Fruit fly (Drosophila melanogaster) whole organism, embryonic: Measurements from ENCODE around the gene MtnF.

ENCODE experiments used
- Atf6 ChIP-seq: fragments of 200-800 bp; sonication (Bioruptor generic); IDR thresholded peaks from 2 replicates; pipeline ENCODE4 v1.3.6; 2022; ENCODE audit warnings: missing biosample characterization, missing genetic modification characterization
- B-H1 ChIP-seq: fragments of 200-800 bp; sonication (Bioruptor generic); IDR thresholded peaks from 3 replicates; pipeline ENCODE4 v1.3.6; 2022; ENCODE audit warnings: missing biosample characterization, missing genetic modification characterization
- Bdp1 ChIP-seq: fragments of 200-800 bp; sonication (Bioruptor generic); optimal IDR thresholded peaks from 3 replicates; lab custom pipeline; 2016; ENCODE audit warnings: missing biosample characterization, missing genetic modification characterization
- Bgb ChIP-seq: fragments of 200-800 bp; sonication (Bioruptor generic); IDR thresholded peaks from 2 replicates; pipeline ENCODE4 v1.3.6; 2022; ENCODE audit warnings: missing biosample characterization, missing genetic modification characterization; ENCODE audit not compliant: partially characterized antibody
- CG10209 ChIP-seq: fragments of 200-800 bp; sonication (Bioruptor generic); optimal IDR thresholded peaks from 3 replicates; lab custom pipeline; 2017; ENCODE audit warnings: missing biosample characterization, mild to moderate bottlenecking, missing genetic modification characterization, missing genetic modification reagents
- CG10654 ChIP-seq: fragments of 200-800 bp; sonication (Bioruptor generic); optimal IDR thresholded peaks from 2 replicates; lab custom pipeline; 2016; ENCODE audit warnings: missing biosample characterization, missing genetic modification characterization
- CG10959 ChIP-seq: fragments of 200-800 bp; sonication (Bioruptor generic); IDR thresholded peaks from 2 replicates; pipeline ENCODE4 v1.3.6; 2022; ENCODE audit warnings: missing biosample characterization, missing genetic modification characterization
- CG12299 ChIP-seq: fragments of 200-800 bp; sonication (Bioruptor generic); optimal IDR thresholded peaks from 2 replicates; lab custom pipeline; 2018; ENCODE audit warnings: missing biosample characterization, mild to moderate bottlenecking, missing genetic modification characterization
- CG14965 ChIP-seq: fragments of 200-800 bp; sonication (Bioruptor generic); optimal IDR thresholded peaks from 2 replicates; lab custom pipeline; 2016; ENCODE audit warnings: missing biosample characterization, missing genetic modification characterization, borderline replicate concordance
- CG15073 ChIP-seq: fragments of 200-800 bp; sonication (Bioruptor generic); optimal IDR thresholded peaks from 2 replicates; lab custom pipeline; 2016; ENCODE audit warnings: missing biosample characterization, missing genetic modification characterization
- CG1529 ChIP-seq: fragments of 200-800 bp; sonication (Bioruptor generic); optimal IDR thresholded peaks from 3 replicates; lab custom pipeline; 2018; ENCODE audit warnings: missing biosample characterization, missing genetic modification characterization
- CG16815 ChIP-seq: fragments of 200-800 bp; sonication (Bioruptor generic); optimal IDR thresholded peaks from 3 replicates; lab custom pipeline; 2017; ENCODE audit warnings: missing biosample characterization, mild to moderate bottlenecking, missing genetic modification characterization
- CG17359 ChIP-seq: fragments of 200-800 bp; sonication (Bioruptor generic); optimal IDR thresholded peaks from 3 replicates; lab custom pipeline; 2018; ENCODE audit warnings: missing biosample characterization, mild to moderate bottlenecking, missing genetic modification characterization, moderate library complexity
- CG18619 ChIP-seq: fragments of 200-800 bp; sonication (Bioruptor generic); optimal IDR thresholded peaks from 3 replicates; lab custom pipeline; 2017; ENCODE audit warnings: missing biosample characterization, mild to moderate bottlenecking, missing genetic modification characterization
- CG2120 ChIP-seq: fragments of 200-800 bp; sonication (Bioruptor generic); optimal IDR thresholded peaks from 3 replicates; lab custom pipeline; 2016; ENCODE audit warnings: missing biosample characterization, missing genetic modification characterization
- CG34422 ChIP-seq: fragments of 200-800 bp; sonication (Bioruptor generic); IDR thresholded peaks from 3 replicates; pipeline ENCODE4 v1.3.6; 2022; ENCODE audit warnings: missing biosample characterization, missing genetic modification characterization
- CG42726 ChIP-seq: fragments of 200-800 bp; sonication (Bioruptor generic); IDR thresholded peaks from 2 replicates; pipeline ENCODE4 v1.3.6; 2022; ENCODE audit warnings: missing biosample characterization, missing genetic modification characterization; ENCODE audit not compliant: partially characterized antibody
- CG4707 ChIP-seq: fragments of 200-800 bp; sonication (Bioruptor generic); optimal IDR thresholded peaks from 2 replicates; lab custom pipeline; 2018; ENCODE audit warnings: missing biosample characterization, mild to moderate bottlenecking, missing genetic modification characterization, moderate library complexity
- CG5180 ChIP-seq: fragments of 200-800 bp; sonication (Bioruptor generic); optimal IDR thresholded peaks from 3 replicates; lab custom pipeline; 2017; ENCODE audit warnings: missing biosample characterization, missing genetic modification characterization, mild to moderate bottlenecking, moderate library complexity, missing genetic modification reagents
- CG7357 ChIP-seq: fragments of 200-800 bp; sonication (Bioruptor generic); IDR thresholded peaks from 3 replicates; pipeline ENCODE4 v1.3.6; 2022; ENCODE audit warnings: missing biosample characterization, missing genetic modification characterization
- CG9797 ChIP-seq: fragments of 200-800 bp; sonication (Bioruptor generic); optimal IDR thresholded peaks from 3 replicates; lab custom pipeline; 2018; ENCODE audit warnings: missing biosample characterization, mild to moderate bottlenecking, missing genetic modification characterization
- CG9817 ChIP-seq: fragments of 200-800 bp; sonication (Bioruptor generic); optimal IDR thresholded peaks from 2 replicates; lab custom pipeline; 2018; ENCODE audit warnings: missing biosample characterization, mild to moderate bottlenecking, missing genetic modification characterization, moderate library complexity
- CoRest ChIP-seq: fragments of 200-800 bp; sonication (Bioruptor generic); optimal IDR thresholded peaks from 3 replicates; lab custom pipeline; 2018; ENCODE audit warnings: missing biosample characterization, mild to moderate bottlenecking, missing genetic modification characterization, moderate library complexity
- Dek ChIP-seq: fragments of 200-800 bp; sonication (Bioruptor generic); optimal IDR thresholded peaks from 3 replicates; lab custom pipeline; 2019; ENCODE audit warnings: missing biosample characterization, mild to moderate bottlenecking, missing genetic modification characterization, moderate library complexity
- HLHmδ ChIP-seq: fragments of 200-800 bp; sonication (Bioruptor generic); optimal IDR thresholded peaks from 2 replicates; lab custom pipeline; 2018; ENCODE audit warnings: missing biosample characterization, mild to moderate bottlenecking, missing genetic modification characterization, moderate library complexity
- Hey ChIP-seq: fragments of 200-800 bp; sonication (Bioruptor generic); optimal IDR thresholded peaks from 3 replicates; lab custom pipeline; 2018; ENCODE audit warnings: missing biosample characterization, mild to moderate bottlenecking, missing genetic modification characterization
- Hr51 ChIP-seq, 2 experiments: fragments of 200-800 bp; sonication (Bioruptor generic); optimal IDR thresholded peaks; 2 replicates in 1 of 2; 3 replicates in 1 of 2; lab custom pipeline; 2016 to 2018; ENCODE audit warnings: missing biosample characterization in 2 of 2, missing genetic modification characterization in 2 of 2, mild to moderate bottlenecking in 1 of 2, moderate library complexity in 1 of 2
- Jarid2 ChIP-seq: fragments of 200-800 bp; sonication (Bioruptor generic); optimal IDR thresholded peaks from 3 replicates; lab custom pipeline; 2017; ENCODE audit warnings: mild to moderate bottlenecking, missing biosample characterization, missing genetic modification reagents, missing genetic modification characterization
- Kr ChIP-seq: fragments of 200-800 bp; sonication (Bioruptor generic); optimal IDR thresholded peaks from 2 replicates; lab custom pipeline; 2017; ENCODE audit warnings: missing biosample characterization, mild to moderate bottlenecking, missing genetic modification characterization
- Max ChIP-seq: fragments of 200-800 bp; sonication (Bioruptor generic); optimal IDR thresholded peaks from 2 replicates; lab custom pipeline; 2016; ENCODE audit warnings: missing biosample characterization, mild to moderate bottlenecking, missing genetic modification characterization
- Meics ChIP-seq: fragments of 200-800 bp; sonication (Bioruptor generic); optimal IDR thresholded peaks from 2 replicates; lab custom pipeline; 2017; ENCODE audit warnings: missing biosample characterization, mild to moderate bottlenecking, missing genetic modification characterization
- Mes4 ChIP-seq: fragments of 200-800 bp; sonication (Bioruptor generic); optimal IDR thresholded peaks from 2 replicates; lab custom pipeline; 2016; ENCODE audit warnings: missing biosample characterization, missing genetic modification characterization
- Mrtf ChIP-seq: fragments of 200-800 bp; sonication (Bioruptor generic); IDR thresholded peaks from 3 replicates; pipeline ENCODE4 v1.3.6; 2022; ENCODE audit warnings: missing biosample characterization, missing genetic modification characterization
- Nf-YC ChIP-seq: fragments of 200-800 bp; optimal IDR thresholded peaks from 3 replicates; lab custom pipeline; 2019; ENCODE audit warnings: missing biosample characterization, mild to moderate bottlenecking, missing genetic modification characterization, moderate library complexity
- Pdp1 ChIP-seq, 2 experiments: fragments of 200-800 bp; sonication (Bioruptor generic); optimal IDR thresholded peaks; 3 replicates each; lab custom pipeline; 2016; ENCODE audit warnings: missing biosample characterization in 2 of 2, missing genetic modification characterization in 2 of 2, mild to moderate bottlenecking in 1 of 2, moderate library complexity in 1 of 2
- Six4 ChIP-seq: fragments of 200-800 bp; sonication (Bioruptor generic); optimal IDR thresholded peaks from 2 replicates; lab custom pipeline; 2016; ENCODE audit warnings: missing biosample characterization, missing genetic modification characterization
- aop ChIP-seq: fragments of 200-800 bp; sonication (Bioruptor generic); IDR thresholded peaks from 2 replicates; pipeline ENCODE4 v1.3.6; 2022; ENCODE audit warnings: missing biosample characterization, missing genetic modification characterization
- ash1 ChIP-seq: fragments of 200-800 bp; sonication (Bioruptor generic); optimal IDR thresholded peaks from 2 replicates; lab custom pipeline; 2018; ENCODE audit warnings: missing biosample characterization, mild to moderate bottlenecking, missing genetic modification characterization
- emc ChIP-seq: fragments of 200-800 bp; sonication (Bioruptor generic); optimal IDR thresholded peaks from 2 replicates; lab custom pipeline; 2016; ENCODE audit warnings: missing biosample characterization, missing genetic modification characterization
- fru ChIP-seq: fragments of >200 bp; optimal IDR thresholded peaks from 2 replicates; lab custom pipeline; 2017
- gcm ChIP-seq: fragments of 200-800 bp; sonication (Bioruptor generic); optimal IDR thresholded peaks from 2 replicates; lab custom pipeline; 2019; ENCODE audit warnings: missing biosample characterization, mild to moderate bottlenecking, missing genetic modification characterization, moderate library complexity
- h ChIP-seq: fragments of >200 bp; optimal IDR thresholded peaks from 2 replicates; lab custom pipeline; 2017
- her ChIP-seq: fragments of 200-800 bp; sonication (Bioruptor generic); optimal IDR thresholded peaks from 2 replicates; lab custom pipeline; 2016; ENCODE audit warnings: missing biosample characterization, missing genetic modification characterization
- ind ChIP-seq: fragments of 200-800 bp; sonication (Bioruptor generic); optimal IDR thresholded peaks from 3 replicates; lab custom pipeline; 2016; ENCODE audit warnings: missing biosample characterization, missing genetic modification characterization
- ken ChIP-seq: fragments of 200-800 bp; sonication (Bioruptor generic); IDR thresholded peaks from 3 replicates; pipeline ENCODE4 v1.3.6; 2022; ENCODE audit warnings: missing biosample characterization, missing genetic modification characterization
- p53 ChIP-seq: fragments of 200-800 bp; sonication (Bioruptor generic); optimal IDR thresholded peaks from 2 replicates; lab custom pipeline; 2016; ENCODE audit warnings: missing biosample characterization, missing genetic modification characterization
- pum ChIP-seq: fragments of 200-800 bp; sonication (Bioruptor generic); optimal IDR thresholded peaks from 2 replicates; lab custom pipeline; 2016; ENCODE audit warnings: missing biosample characterization, missing genetic modification characterization
- sens-2 ChIP-seq: fragments of 200-800 bp; sonication (Bioruptor generic); IDR thresholded peaks from 2 replicates; pipeline ENCODE4 v1.3.6; 2022; ENCODE audit warnings: missing biosample characterization, missing genetic modification characterization
- sima ChIP-seq: fragments of 200-800 bp; sonication (Bioruptor generic); optimal IDR thresholded peaks from 2 replicates; lab custom pipeline; 2016; ENCODE audit warnings: missing biosample characterization, missing genetic modification characterization
- slp2 ChIP-seq: fragments of 200-800 bp; sonication (Bioruptor generic); optimal IDR thresholded peaks from 2 replicates; lab custom pipeline; 2016; ENCODE audit warnings: missing biosample characterization, missing genetic modification characterization
- unc-4 ChIP-seq: fragments of 200-800 bp; sonication (Bioruptor generic); IDR thresholded peaks from 2 replicates; pipeline ENCODE4 v1.3.6; 2022; ENCODE audit warnings: missing biosample characterization, missing genetic modification characterization; ENCODE audit not compliant: partially characterized antibody
- yki ChIP-seq: fragments of >200 bp; optimal IDR thresholded peaks from 3 replicates; lab custom pipeline; 2018

Gene MtnF

DNA sequence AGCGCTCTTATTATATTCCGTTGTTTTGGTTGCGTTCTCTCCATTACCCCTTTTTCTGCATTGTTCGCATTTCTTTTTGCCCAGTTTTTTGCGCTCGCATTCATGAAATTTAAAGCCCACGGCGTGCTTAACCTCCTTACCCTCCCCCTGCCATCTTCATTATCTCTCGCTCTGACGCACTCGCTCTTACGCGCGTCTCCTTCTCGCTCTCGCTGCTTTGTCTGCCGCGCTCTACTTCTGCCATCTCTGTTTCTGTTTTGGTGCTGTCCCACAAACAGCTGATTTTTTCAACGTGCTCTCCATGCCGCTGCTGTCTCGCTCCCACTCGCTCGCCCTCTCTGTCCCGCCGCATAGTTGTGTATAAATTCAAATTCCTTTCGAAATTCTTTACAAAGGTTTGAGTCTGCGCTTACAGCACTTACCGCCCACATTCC lies 48.5 kb downstream of the MtnF start (continued):
- TF ChIP-seq Nf-YC, result peak; percentile 60
- TF ChIP-seq sens-2 (GFP tag; lab: Robert Waterston, UW), result no peak
- TF ChIP-seq ash1 (GFP tag; lab: Kevin White, UChicago), result no peak
- no peak for TF ChIP-seq unc-4
- TF ChIP-seq Hey, result no peak
- TF ChIP-seq CG15073 (GFP tag; lab: Kevin White, UChicago), result no peak
- TF ChIP-seq CG2120 (GFP tag; lab: Kevin White, UChicago), result peak; percentile 39
- TF ChIP-seq fru (lab: Kevin White, UChicago), result peak; percentile 61
- no peak for TF ChIP-seq aop (GFP tag; lab: Robert Waterston, UW)
- peak; percentile 44 for TF ChIP-seq her (GFP tag; lab: Kevin White, UChicago)
- peak; percentile 46 for TF ChIP-seq CoRest
- TF ChIP-seq ken (GFP tag; lab: Robert Waterston, UW), result no peak
- TF ChIP-seq Meics, result peak; percentile 13
- no peak for TF ChIP-seq ind (GFP tag; lab: Kevin White, UChicago)
- TF ChIP-seq CG4707, result no peak
- no peak for TF ChIP-seq CG16815 (GFP tag; lab: Kevin White, UChicago)
- TF ChIP-seq yki, result no peak
- TF ChIP-seq slp2 (GFP tag; lab: Kevin White, UChicago), result no peak
- no peak for TF ChIP-seq CG10959 (GFP tag; lab: Robert Waterston, UW)
- no peak for TF ChIP-seq B-H1
- TF ChIP-seq h (lab: Kevin White, UChicago), result no peak
- TF ChIP-seq HLHmδ (GFP tag; lab: Kevin White, UChicago), result peak; percentile 30
- TF ChIP-seq p53, result no peak
- no peak for TF ChIP-seq CG7357
- TF ChIP-seq CG42726 (GFP tag; lab: Robert Waterston, UW), result no peak
- no peak for TF ChIP-seq Jarid2
- TF ChIP-seq Kr (GFP tag; lab: Kevin White, UChicago), result no peak
- no peak for TF ChIP-seq CG10654 (GFP tag; lab: Kevin White, UChicago)
- no peak for TF ChIP-seq Six4 (GFP tag; lab: Kevin White, UChicago)
- peak in 1 of 2 experiments; percentile 45 for TF ChIP-seq Pdp1 (GFP tag; optimal IDR thresholded peaks at IDR 0.05; lab: Kevin White, UChicago)
- no peak for TF ChIP-seq Dek (tag; lab: Kevin White, UChicago)
- peak in 1 of 2 experiments; percentile 4 for TF ChIP-seq Hr51 (GFP tag; optimal IDR thresholded peaks at IDR 0.05; lab: Kevin White, UChicago)
- TF ChIP-seq CG10209 (GFP tag; lab: Kevin White, UChicago), result no peak
- TF ChIP-seq CG18619 (GFP tag; lab: Kevin White, UChicago), result no peak
- no peak for TF ChIP-seq Bdp1 (GFP tag; lab: Kevin White, UChicago)
- no peak for TF ChIP-seq gcm (GFP tag; lab: Kevin White, UChicago)
- no peak for TF ChIP-seq pum (GFP tag; lab: Kevin White, UChicago)
- TF ChIP-seq CG9817 (tag; lab: Kevin White, UChicago), result no peak
- peak; percentile 68 for TF ChIP-seq Max (GFP tag; lab: Kevin White, UChicago)
- no peak for TF ChIP-seq Bgb (GFP tag; lab: Robert Waterston, UW)
- no peak for TF ChIP-seq CG1529 (GFP tag; lab: Kevin White, UChicago)
- peak; percentile 38 for TF ChIP-seq CG9797 (GFP tag; lab: Kevin White, UChicago)
- TF ChIP-seq CG17359, result no peak
- TF ChIP-seq CG14965 (GFP tag; lab: Kevin White, UChicago), result no peak
- no peak for TF ChIP-seq CG12299 (tag; lab: Kevin White, UChicago)
- TF ChIP-seq CG5180, result peak; percentile 13
- no peak for TF ChIP-seq Atf6 (GFP tag; lab: Robert Waterston, UW)
- TF ChIP-seq Mes4 (GFP tag; lab: Kevin White, UChicago), result no peak
- TF ChIP-seq Mrtf, result no peak
- TF ChIP-seq sima (GFP tag; lab: Kevin White, UChicago), result no peak
- no peak for TF ChIP-seq emc (GFP tag; lab: Kevin White, UChicago)
- TF ChIP-seq CG34422, result no peak
